Fruit fly (Drosophila melanogaster) whole organism: ENCODE data around the gene CG17217.

ENCODE experiments used
- Dll ChIP-seq: fragments of >200 bp; optimal IDR thresholded peaks from 2 replicates; lab custom pipeline; 2017
- EcR ChIP-seq, 2 experiments: fragments of >200 bp; optimal IDR thresholded peaks; 2 replicates each; lab custom pipeline; 2017; ENCODE audit warnings: missing biosample characterization in 2 of 2, missing genetic modification characterization in 2 of 2, missing genetic modification reagents in 2 of 2
- pan ChIP-seq: fragments of >200 bp; optimal IDR thresholded peaks from 2 replicates; lab custom pipeline; 2017
- usp ChIP-seq: fragments of >200 bp; optimal IDR thresholded peaks from 2 replicates; lab custom pipeline; 2017; ENCODE audit warnings: missing biosample characterization, missing genetic modification characterization, mixed read lengths

dm6 chr2L:12172536-12173234, 2.3 kb downstream of the CG17217 start, which contains the start of the genes CG6583 and crok:
- no peak for TF ChIP-seq Dll (lab: Kevin White, UChicago)
- TF ChIP-seq usp (GFP tag; lab: Kevin White, UChicago), result no peak
- no peak for TF ChIP-seq EcR (GFP tag; optimal IDR thresholded peaks at IDR 0.05; lab: Kevin White, UChicago)
- TF ChIP-seq pan (lab: Kevin White, UChicago), result no peak
